Worm (Caenorhabditis elegans): ENCODE data around the gene sre-40.

- TF ChIP-seq ztf-1 (GFP tag; conservative IDR thresholded peaks at IDR 0.05) (no peak), dmd-4 (tag; optimal IDR thresholded peaks at IDR 0.05) (no peak), lin-39 (tag; optimal IDR thresholded peaks at IDR 0.05) (no peak), ZK546.5 (tag; optimal IDR thresholded peaks at IDR 0.05) (no peak)
These were observed 1.3 kb upstream of the sre-40 start for ce11 chrII:4684852-4685251.
